Fruit fly (Drosophila melanogaster) whole organism, embryonic: ENCODE measurements around the gene mmd.

Experiments used
- Adf1 ChIP-seq: fragments of 200-800 bp; sonication (Bioruptor generic); IDR thresholded peaks from 2 replicates; pipeline ENCODE4 v1.3.6; 2022; ENCODE audit warnings: missing biosample characterization, missing genetic modification characterization
- Antp ChIP-seq: fragments of 200-800 bp; sonication (Bioruptor generic); optimal IDR thresholded peaks from 3 replicates; lab custom pipeline; 2016; ENCODE audit warnings: missing biosample characterization, missing genetic modification characterization
- Atf6 ChIP-seq: fragments of 200-800 bp; sonication (Bioruptor generic); IDR thresholded peaks from 2 replicates; pipeline ENCODE4 v1.3.6; 2022; ENCODE audit warnings: missing biosample characterization, missing genetic modification characterization
- CG1024 ChIP-seq: fragments of 200-800 bp; sonication (Bioruptor generic); IDR thresholded peaks from 2 replicates; pipeline ENCODE4 v1.3.6; 2022; ENCODE audit warnings: missing biosample characterization, missing genetic modification characterization
- CG11560 ChIP-seq: fragments of 200-800 bp; sonication (Bioruptor generic); IDR thresholded peaks from 3 replicates; pipeline ENCODE4 v1.3.6; 2022; ENCODE audit warnings: missing biosample characterization, missing genetic modification characterization
- CG12391 ChIP-seq: fragments of 200-800 bp; sonication (Bioruptor generic); optimal IDR thresholded peaks from 3 replicates; lab custom pipeline; 2018; ENCODE audit warnings: missing biosample characterization, mild to moderate bottlenecking, missing genetic modification characterization, moderate library complexity
- CG14050 ChIP-seq: fragments of 200-800 bp; sonication (Bioruptor generic); IDR thresholded peaks from 3 replicates; pipeline ENCODE4 v1.3.6; 2022; ENCODE audit warnings: missing biosample characterization, missing genetic modification characterization
- CG14441 ChIP-seq: fragments of 200-800 bp; sonication (Bioruptor generic); IDR thresholded peaks from 2 replicates; pipeline ENCODE4 v1.3.6; 2022; ENCODE audit warnings: missing biosample characterization, missing genetic modification characterization
- CG14710 ChIP-seq: fragments of 200-800 bp; sonication (Bioruptor generic); optimal IDR thresholded peaks from 3 replicates; lab custom pipeline; 2019; ENCODE audit warnings: missing biosample characterization, mild to moderate bottlenecking, missing genetic modification characterization, moderate library complexity
- CG15514 ChIP-seq: fragments of 200-800 bp; sonication (Bioruptor generic); optimal IDR thresholded peaks from 3 replicates; lab custom pipeline; 2017; ENCODE audit warnings: missing biosample characterization, missing genetic modification characterization, mild to moderate bottlenecking, moderate library complexity, missing genetic modification reagents
- CG1603 ChIP-seq: fragments of 200-800 bp; sonication (Bioruptor generic); optimal IDR thresholded peaks from 2 replicates; lab custom pipeline; 2019; ENCODE audit warnings: missing biosample characterization, mild to moderate bottlenecking, missing genetic modification characterization, moderate library complexity
- CG17612 ChIP-seq: fragments of 200-800 bp; sonication (Bioruptor generic); IDR thresholded peaks from 2 replicates; pipeline ENCODE4 v1.3.6; 2022; ENCODE audit warnings: missing biosample characterization, missing genetic modification characterization
- CG18599 ChIP-seq: fragments of 200-800 bp; sonication (Bioruptor generic); optimal IDR thresholded peaks from 3 replicates; lab custom pipeline; 2017; ENCODE audit warnings: missing biosample characterization, missing genetic modification characterization, mild to moderate bottlenecking, moderate library complexity, missing genetic modification reagents
- CG31388 ChIP-seq: fragments of 200-800 bp; sonication (Bioruptor generic); optimal IDR thresholded peaks from 2 replicates; lab custom pipeline; 2016; ENCODE audit warnings: missing biosample characterization, missing genetic modification characterization
- CG32772 ChIP-seq: fragments of 200-800 bp; sonication (Bioruptor generic); IDR thresholded peaks from 2 replicates; pipeline ENCODE4 v1.3.6; 2022; ENCODE audit warnings: missing biosample characterization, missing genetic modification characterization
- CG33213 ChIP-seq: fragments of 200-800 bp; sonication (Bioruptor generic); optimal IDR thresholded peaks from 3 replicates; lab custom pipeline; 2016; ENCODE audit warnings: missing biosample characterization, missing genetic modification characterization
- CG34224 ChIP-seq: fragments of 200-800 bp; sonication (Bioruptor generic); IDR thresholded peaks from 3 replicates; pipeline ENCODE4 v1.3.6; 2022; ENCODE audit warnings: missing biosample characterization, missing genetic modification characterization; ENCODE audit not compliant: partially characterized antibody
- CG43689 ChIP-seq: fragments of 200-800 bp; sonication (Bioruptor generic); IDR thresholded peaks from 2 replicates; pipeline ENCODE4 v1.3.6; 2022; ENCODE audit warnings: missing biosample characterization, missing genetic modification characterization
- CG8281 ChIP-seq: fragments of 200-800 bp; sonication (Bioruptor generic); optimal IDR thresholded peaks from 2 replicates; lab custom pipeline; 2018; ENCODE audit warnings: missing biosample characterization, mild to moderate bottlenecking, missing genetic modification characterization, moderate library complexity
- CG8290 ChIP-seq, 3 experiments: fragments of 200-800 bp; sonication (Bioruptor generic); optimal IDR thresholded peaks; 2 replicates each; lab custom pipeline; 2016 to 2019; ENCODE audit warnings: missing biosample characterization in 3 of 3, missing genetic modification characterization in 3 of 3, mild to moderate bottlenecking in 2 of 3, moderate library complexity in 1 of 3
- CG9932 ChIP-seq: fragments of 200-800 bp; sonication (Bioruptor generic); IDR thresholded peaks from 2 replicates; pipeline ENCODE4 v1.3.6; 2022; ENCODE audit warnings: missing biosample characterization, missing genetic modification characterization
- D19B ChIP-seq: fragments of 200-800 bp; sonication (Bioruptor generic); optimal IDR thresholded peaks from 2 replicates; lab custom pipeline; 2017; ENCODE audit warnings: missing biosample characterization, mild to moderate bottlenecking, missing genetic modification characterization
- Hand ChIP-seq: fragments of 200-800 bp; sonication (Bioruptor generic); optimal IDR thresholded peaks from 2 replicates; lab custom pipeline; 2017; ENCODE audit warnings: mild to moderate bottlenecking, missing biosample characterization, missing genetic modification reagents, missing genetic modification characterization
- Hr51 ChIP-seq, 2 experiments: fragments of 200-800 bp; sonication (Bioruptor generic); optimal IDR thresholded peaks; 2 replicates in 1 of 2; 3 replicates in 1 of 2; lab custom pipeline; 2016 to 2018; ENCODE audit warnings: missing biosample characterization in 2 of 2, missing genetic modification characterization in 2 of 2, mild to moderate bottlenecking in 1 of 2, moderate library complexity in 1 of 2
- Lhr ChIP-seq: fragments of 200-800 bp; sonication (Bioruptor generic); optimal IDR thresholded peaks from 3 replicates; lab custom pipeline; 2017; ENCODE audit warnings: mild to moderate bottlenecking, missing biosample characterization, missing genetic modification reagents, missing genetic modification characterization
- Lpt ChIP-seq: fragments of >200 bp; optimal IDR thresholded peaks from 2 replicates; lab custom pipeline; 2018; ENCODE audit warnings: missing biosample characterization, missing genetic modification characterization
- Med ChIP-seq: fragments of 200-800 bp; sonication (Bioruptor generic); peaks from one replicate; lab custom pipeline; 2016; ENCODE audit warnings: missing biosample characterization, missing genetic modification characterization, mild to moderate bottlenecking, inconsistent platforms, moderate library complexity
- Pdp1 ChIP-seq, 2 experiments: fragments of 200-800 bp; sonication (Bioruptor generic); optimal IDR thresholded peaks; 3 replicates each; lab custom pipeline; 2016; ENCODE audit warnings: missing biosample characterization in 2 of 2, missing genetic modification characterization in 2 of 2, mild to moderate bottlenecking in 1 of 2, moderate library complexity in 1 of 2
- Rfx ChIP-seq: fragments of 200-800 bp; sonication (Bioruptor generic); IDR thresholded peaks from 2 replicates; pipeline ENCODE4 v1.3.6; 2022; ENCODE audit warnings: missing biosample characterization, missing genetic modification characterization
- Sox100B ChIP-seq: fragments of 200-800 bp; sonication (Bioruptor generic); optimal IDR thresholded peaks from 3 replicates; lab custom pipeline; 2018; ENCODE audit warnings: missing biosample characterization, mild to moderate bottlenecking, missing genetic modification characterization
- Sry-β ChIP-seq: fragments of 200-800 bp; sonication (Bioruptor generic); optimal IDR thresholded peaks from 2 replicates; lab custom pipeline; 2018; ENCODE audit warnings: missing biosample characterization, mild to moderate bottlenecking, missing genetic modification characterization, moderate library complexity
- Vsx1 ChIP-seq: fragments of 200-800 bp; sonication (Bioruptor generic); optimal IDR thresholded peaks from 2 replicates; lab custom pipeline; 2017; ENCODE audit warnings: missing biosample characterization, mild to moderate bottlenecking, missing genetic modification characterization, missing genetic modification reagents
- ap ChIP-seq: fragments of 200-800 bp; sonication (Bioruptor generic); IDR thresholded peaks from 2 replicates; pipeline ENCODE4 v1.3.6; 2022; ENCODE audit warnings: missing biosample characterization, missing genetic modification characterization
- bigmax ChIP-seq: fragments of 200-800 bp; sonication (Bioruptor generic); optimal IDR thresholded peaks from 2 replicates; lab custom pipeline; 2018; ENCODE audit warnings: missing biosample characterization, mild to moderate bottlenecking, missing genetic modification characterization
- br ChIP-seq: fragments of >200 bp; optimal IDR thresholded peaks from 2 replicates; lab custom pipeline; 2017
- chif ChIP-seq, 2 experiments: fragments of 200-800 bp; sonication (Bioruptor generic); optimal IDR thresholded peaks; 3 replicates each; lab custom pipeline; 2016; ENCODE audit warnings: missing biosample characterization in 2 of 2, missing genetic modification characterization in 2 of 2
- chinmo ChIP-seq: fragments of 200-800 bp; sonication (Bioruptor generic); IDR thresholded peaks from 4 replicates; pipeline ENCODE4 v1.3.6; 2022; ENCODE audit warnings: missing biosample characterization, missing genetic modification characterization; ENCODE audit not compliant: partially characterized antibody
- fd96Cb ChIP-seq: fragments of 200-800 bp; sonication (Bioruptor generic); optimal IDR thresholded peaks from 2 replicates; lab custom pipeline; 2018; ENCODE audit warnings: missing biosample characterization, mild to moderate bottlenecking, missing genetic modification characterization, moderate library complexity
- gcm ChIP-seq: fragments of 200-800 bp; sonication (Bioruptor generic); optimal IDR thresholded peaks from 2 replicates; lab custom pipeline; 2019; ENCODE audit warnings: missing biosample characterization, mild to moderate bottlenecking, missing genetic modification characterization, moderate library complexity
- gfzf ChIP-seq: fragments of 200-800 bp; sonication (Bioruptor generic); optimal IDR thresholded peaks from 2 replicates; lab custom pipeline; 2016; ENCODE audit warnings: missing biosample characterization, mild to moderate bottlenecking, missing genetic modification characterization, moderate library complexity
- lab ChIP-seq: fragments of 200-800 bp; sonication (Bioruptor generic); optimal IDR thresholded peaks from 3 replicates; lab custom pipeline; 2017; ENCODE audit warnings: missing biosample characterization, missing genetic modification characterization, mild to moderate bottlenecking, moderate library complexity, missing genetic modification reagents
- nom ChIP-seq: fragments of 200-800 bp; sonication (Bioruptor generic); optimal IDR thresholded peaks from 2 replicates; lab custom pipeline; 2017; ENCODE audit warnings: missing biosample characterization, missing genetic modification characterization, mild to moderate bottlenecking, moderate library complexity, missing genetic modification reagents
- sd ChIP-seq: fragments of 200-800 bp; sonication (Bioruptor generic); optimal IDR thresholded peaks from 3 replicates; lab custom pipeline; 2018; ENCODE audit warnings: missing biosample characterization, mild to moderate bottlenecking, missing genetic modification characterization, moderate library complexity
- sens ChIP-seq: fragments of 200-800 bp; sonication (Bioruptor generic); peaks from one replicate; lab custom pipeline; 2016; ENCODE audit warnings: missing biosample characterization, missing genetic modification characterization
- shn ChIP-seq: fragments of 200-800 bp; sonication (Bioruptor generic); optimal IDR thresholded peaks from 3 replicates; lab custom pipeline; 2016; ENCODE audit warnings: missing biosample characterization, missing genetic modification characterization
- tio ChIP-seq: fragments of 200-800 bp; sonication (Bioruptor generic); optimal IDR thresholded peaks from 2 replicates; lab custom pipeline; 2017; ENCODE audit warnings: missing biosample characterization, missing genetic modification characterization, inconsistent platforms

Gene mmd

DNA sequence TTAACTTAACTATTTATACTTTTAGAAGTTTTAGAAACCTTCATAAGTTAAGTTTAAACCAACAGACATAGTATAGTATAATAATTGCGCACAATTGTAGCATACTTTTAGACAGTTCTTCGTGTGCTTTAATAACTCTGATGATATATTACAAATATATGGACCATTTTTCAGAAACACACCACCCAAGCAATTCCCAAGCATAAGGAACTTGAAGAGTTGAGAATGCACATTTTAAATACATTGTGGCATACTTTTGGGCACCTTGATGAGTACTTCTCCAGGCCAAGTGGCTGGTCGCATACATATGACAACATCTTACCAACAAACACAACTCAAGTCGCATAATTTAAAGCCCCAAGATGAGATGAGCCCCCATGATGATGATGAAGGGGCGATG lies 3.4 kb downstream of the mmd start:
- TF ChIP-seq Hand (GFP tag; lab: Kevin White, UChicago) (no peak), CG11560 (no peak), CG8290 (GFP tag; optimal IDR thresholded peaks at IDR 0.05; lab: Kevin White, UChicago) (peak; percentile 83), CG8290 (tag; optimal IDR thresholded peaks at IDR 0.05; lab: Kevin White, UChicago) (peak in 1 of 2 experiments; percentile 76), sens (GFP tag; lab: Kevin White, UChicago) (peak; percentile 25), Atf6 (GFP tag; lab: Robert Waterston, UW) (no peak), CG9932 (no peak), CG17612 (GFP tag; lab: Robert Waterston, UW) (peak; percentile 67)
- TF ChIP-seq, all 482 proteins: peak for 3

DNA sequence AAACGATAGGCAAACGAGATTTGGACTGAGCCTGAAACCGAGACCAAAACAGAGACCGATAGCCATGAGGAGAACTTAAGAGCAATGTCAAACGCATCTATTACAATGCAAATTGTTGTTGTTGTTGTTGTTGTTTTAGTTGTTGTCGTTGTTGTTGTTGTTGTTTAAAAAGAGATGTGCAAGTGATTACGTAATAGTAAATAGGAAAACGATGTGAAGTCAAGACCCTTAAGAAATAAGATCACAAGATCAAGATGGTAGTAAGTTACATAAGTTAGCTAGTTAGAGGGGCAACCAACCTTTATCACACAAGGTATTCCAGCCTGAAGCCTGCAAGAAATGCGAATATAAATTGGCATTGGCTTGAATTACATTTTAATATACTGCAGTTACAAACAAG lies 22.9 kb downstream of the mmd start:
- TF ChIP-seq Vsx1 (GFP tag; lab: Kevin White, UChicago) (no peak), CG14710 (tag; lab: Kevin White, UChicago) (no peak), CG14441 (no peak), Pdp1 (GFP tag; optimal IDR thresholded peaks at IDR 0.05; lab: Kevin White, UChicago) (peak in 1 of 2 experiments; percentile 93), Hr51 (GFP tag; optimal IDR thresholded peaks at IDR 0.05; lab: Kevin White, UChicago) (no peak), sd (tag; lab: Kevin White, UChicago) (no peak)

DNA sequence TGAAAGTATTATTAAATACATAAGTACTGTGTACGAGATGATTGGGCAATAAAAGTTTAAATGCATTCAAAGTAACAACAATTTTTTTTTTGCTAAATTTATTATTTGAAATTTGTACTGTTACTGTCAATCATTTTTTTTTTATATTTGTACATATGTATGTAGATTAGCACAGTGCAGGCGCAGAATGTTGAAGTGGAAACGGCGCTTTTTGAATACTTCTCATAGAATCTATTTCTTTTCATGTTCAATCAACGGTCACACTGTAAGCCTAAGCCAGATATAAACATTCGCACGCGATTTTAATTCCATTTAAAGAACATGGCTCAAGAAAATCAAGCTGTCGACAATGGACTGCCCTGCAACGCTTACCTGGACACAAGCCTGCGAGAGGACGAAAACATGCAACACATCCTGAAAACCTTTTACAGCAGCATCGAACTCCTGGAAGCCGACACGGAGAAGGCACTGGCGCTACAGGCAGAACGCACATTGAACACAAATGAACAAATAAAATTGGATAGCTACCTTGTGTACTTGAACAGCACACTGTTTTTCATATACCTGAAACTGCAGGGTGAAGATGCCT lies 28.1 kb downstream of the mmd start, which contains the start of gene Rrp47:
TSS of gene Rrp47 (plus strand) at position 163 of the 589 bp plus-strand sequence.
- TF ChIP-seq Antp (GFP tag; lab: Kevin White, UChicago) (no peak), Rfx (GFP tag; lab: Robert Waterston, UW) (no peak), CG12391 (no peak), chif (GFP tag; optimal IDR thresholded peaks at IDR 0.05; lab: Kevin White, UChicago) (no peak), tio (GFP tag; lab: Kevin White, UChicago) (no peak), CG14050 (no peak), D19B (GFP tag; lab: Kevin White, UChicago) (no peak), ap (no peak), br (lab: Kevin White, UChicago) (no peak), CG15514 (no peak), nom (GFP tag; lab: Kevin White, UChicago) (no peak), gcm (GFP tag; lab: Kevin White, UChicago) (no peak), Sox100B (GFP tag; lab: Kevin White, UChicago) (no peak), Med (peak; percentile 5), fd96Cb (no peak), CG1024 (peak; percentile 76), CG33213 (GFP tag; lab: Kevin White, UChicago) (no peak), Adf1 (GFP tag; lab: Robert Waterston, UW) (no peak), bigmax (no peak), chinmo (GFP tag; lab: Robert Waterston, UW) (no peak), CG31388 (GFP tag; lab: Kevin White, UChicago) (no peak), Sry-β (GFP tag; lab: Kevin White, UChicago) (no peak), Lhr (peak; percentile 2), shn (GFP tag; lab: Kevin White, UChicago) (no peak), CG43689 (GFP tag; lab: Robert Waterston, UW) (no peak), CG18599 (no peak), CG8281 (no peak), CG1603 (tag; lab: Kevin White, UChicago) (peak; percentile 50), lab (no peak), CG34224 (GFP tag; lab: Robert Waterston, UW) (no peak), CG14441 (no peak), gfzf (peak; percentile 74), CG32772 (GFP tag; lab: Robert Waterston, UW) (no peak), CG8290 (GFP tag; optimal IDR thresholded peaks at IDR 0.05; lab: Kevin White, UChicago) (peak; percentile 5), CG8290 (tag; optimal IDR thresholded peaks at IDR 0.05; lab: Kevin White, UChicago) (no peak), Lpt (GFP tag; lab: Kevin White, UChicago) (no peak)
